Worm (Caenorhabditis elegans) whole organism, mixed stage, embryonic: Measurements from ENCODE around the gene sftb-6.

Experiments
- ceh-83 ChIP-seq: fragments of 200-800 bp; sonication (Bioruptor generic); optimal IDR thresholded peaks from 2 replicates; lab custom pipeline; 2018; ENCODE audit warnings: mild to moderate bottlenecking, missing genetic modification characterization, missing compliant biosample characterization
- lin-13 ChIP-seq: fragments of 150-350 bp; optimal IDR thresholded peaks from 2 replicates; lab custom pipeline; 2014; ENCODE audit warnings: missing biosample characterization, missing genetic modification characterization
- snpc-4 ChIP-seq: fragments of 150-350 bp; optimal IDR thresholded peaks from 2 replicates; lab custom pipeline; 2014; ENCODE audit warnings: missing biosample characterization, missing genetic modification characterization

ce11 chrII:121121-121520 lies 22.9 kb downstream of the sftb-6 start, which contains the start of gene K10B4.3:
- no peak for TF ChIP-seq ceh-83 (GFP tag; lab: Kevin White, UChicago)
- no peak for TF ChIP-seq snpc-4 (tag; lab: Kevin White, UChicago)
- no peak for TF ChIP-seq lin-13 (tag; lab: Kevin White, UChicago)
